Worm (Caenorhabditis elegans) whole organism, L2 larva: ENCODE results near the gene F49C12.4.

Source experiments
- alr-1 ChIP-seq: fragments of 150-350 bp; optimal IDR thresholded peaks from 2 replicates; lab custom pipeline; 2014; ENCODE audit warnings: missing biosample characterization, missing genetic modification characterization
- lin-11 ChIP-seq: fragments of 150-350 bp; sonication (generic microtip); optimal IDR thresholded peaks from 2 replicates; lab custom pipeline; 2014; ENCODE audit warnings: missing biosample characterization, missing genetic modification characterization, inconsistent platforms, mixed read lengths
- nhr-11 ChIP-seq: fragments of 150-350 bp; optimal IDR thresholded peaks from 2 replicates; lab custom pipeline; 2014; ENCODE audit warnings: missing biosample characterization, missing genetic modification characterization
- skn-1 ChIP-seq: sonication (generic microtip); optimal IDR thresholded peaks from 2 replicates; lab custom pipeline; 2017; ENCODE audit warnings: missing biosample characterization, missing genetic modification characterization
- snpc-4 ChIP-seq: fragments of 150-350 bp; optimal IDR thresholded peaks from 2 replicates; lab custom pipeline; 2014; ENCODE audit warnings: missing biosample characterization, missing genetic modification characterization
- unc-62 ChIP-seq: fragments of 150-350 bp; optimal IDR thresholded peaks from 2 replicates; lab custom pipeline; 2014; ENCODE audit warnings: missing biosample characterization, missing genetic modification reagents, missing genetic modification characterization

ce11 chrIV:9274008-9274529 lies 29.8 kb downstream of the F49C12.4 start, which contains the start of gene nmy-3:
- no peak for TF ChIP-seq alr-1 (tag; lab: Kevin White, UChicago)
- no peak for TF ChIP-seq lin-11 (tag; lab: Kevin White, UChicago)
- no peak for TF ChIP-seq skn-1 (tag; lab: Kevin White, UChicago)
- TF ChIP-seq nhr-11 (tag; lab: Kevin White, UChicago): no peak
- no peak for TF ChIP-seq unc-62 (GFP tag; lab: Kevin White, UChicago)
- TF ChIP-seq snpc-4 (tag; lab: Kevin White, UChicago): no peak
